Worm (Caenorhabditis elegans): ENCODE results near the gene nhr-61.

nhr-61 gene

DNA sequence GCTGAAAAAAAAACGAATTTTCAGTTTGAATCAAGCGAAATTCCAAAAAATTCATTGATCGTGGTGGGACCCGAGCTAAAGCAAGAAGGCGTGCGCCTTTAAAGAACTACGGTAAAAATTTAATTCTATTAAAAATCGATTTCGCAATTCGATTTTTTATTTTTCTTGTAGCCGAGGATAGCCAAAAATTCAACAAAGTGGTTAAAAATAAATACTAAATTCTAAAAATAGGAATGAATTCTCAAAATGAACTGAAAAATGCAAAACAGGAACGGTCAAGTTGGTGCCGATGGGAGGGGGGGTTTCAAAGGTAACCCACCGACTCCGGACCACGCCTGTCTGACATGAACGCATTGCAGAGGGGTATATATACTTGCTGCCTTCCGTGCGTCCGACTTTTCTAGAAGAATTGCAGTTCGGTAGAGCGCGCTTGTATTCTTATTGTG lies 17.2 kb downstream of the nhr-61 start:
- TF ChIP-seq T20F7.1 (GFP tag; optimal IDR thresholded peaks at IDR 0.05) (no peak), unc-130 (GFP tag; optimal IDR thresholded peaks at IDR 0.05) (no peak), fos-1 (tag; optimal IDR thresholded peaks at IDR 0.05) (no peak), dmd-6 (GFP tag; IDR thresholded peaks at IDR 0.05) (peak; percentile 61), lsy-2 (tag; optimal IDR thresholded peaks at IDR 0.05) (peak in 1 of 2 experiments; percentile 75), nhr-10 (tag; optimal IDR thresholded peaks at IDR 0.05) (no peak), Y105C5A.15 (GFP tag; IDR thresholded peaks at IDR 0.05) (no peak), php-3 (GFP tag; IDR thresholded peaks at IDR 0.05) (no peak; the same call in 1 of the 2 replicates), hlh-11 (tag; optimal IDR thresholded peaks at IDR 0.05) (peak; percentile 47), pha-4 (GFP tag; IDR thresholded peaks at IDR 0.05) (peak; percentile 40; the same call in 1 of the 2 replicates), pha-4 (tag; optimal IDR thresholded peaks at IDR 0.05) (no peak), zag-1 (tag; optimal IDR thresholded peaks at IDR 0.05) (no peak), nhr-77 (tag; optimal IDR thresholded peaks at IDR 0.05) (peak; percentile 54), vab-7 (GFP tag; IDR thresholded peaks at IDR 0.05) (peak; percentile 53; the same call in 1 of the 2 replicates), ama-1 (optimal IDR thresholded peaks at IDR 0.05) (no peak), dmd-9 (GFP tag; IDR thresholded peaks at IDR 0.05) (no peak), pqm-1 (tag; optimal IDR thresholded peaks at IDR 0.05) (no peak), F49E8.2 (tag; optimal IDR thresholded peaks at IDR 0.05; ENCODE audit: borderline replicate concordance) (no peak), ceh-20 (GFP tag; IDR thresholded peaks at IDR 0.05) (peak; percentile 73), ceh-32 (tag; optimal IDR thresholded peaks at IDR 0.05; ENCODE audit: poor library complexity) (no peak), nhr-25 (tag; optimal IDR thresholded peaks at IDR 0.05; ENCODE audit: borderline replicate concordance, insufficient read depth) (no peak), R02D3.7 (tag; optimal IDR thresholded peaks at IDR 0.05) (no peak), dpl-1 (GFP tag; optimal IDR thresholded peaks at IDR 0.05) (peak; percentile 68), mes-2 (tag; optimal IDR thresholded peaks at IDR 0.05; ENCODE audit: poor library complexity, severe bottlenecking) (peak; percentile 83), ceh-82 (tag; optimal IDR thresholded peaks at IDR 0.05) (no peak), zfp-2 (tag; optimal IDR thresholded peaks at IDR 0.05) (no peak), lin-15B (tag; optimal IDR thresholded peaks at IDR 0.05) (no peak), tra-1 (GFP tag; IDR thresholded peaks at IDR 0.05) (no peak), attf-4 (tag; optimal IDR thresholded peaks at IDR 0.05) (no peak), daf-8 (GFP tag; IDR thresholded peaks at IDR 0.05) (no peak), daf-16 (GFP tag; optimal IDR thresholded peaks at IDR 0.05) (peak in 1 of 2 experiments; percentile 33), daf-16 (tag; optimal IDR thresholded peaks at IDR 0.05) (peak; percentile 28), lin-38 (GFP tag; IDR thresholded peaks at IDR 0.05) (peak; percentile 85), madf-5 (GFP tag; IDR thresholded peaks at IDR 0.05) (no peak), hlh-30 (tag; optimal IDR thresholded peaks at IDR 0.05; ENCODE audit: insufficient read depth) (peak; percentile 50), dmd-8 (GFP tag; IDR thresholded peaks at IDR 0.05) (peak; percentile 59; the same call in 1 of the 2 replicates), aly-2 (tag; optimal IDR thresholded peaks at IDR 0.05) (no peak), nhr-6 (tag; optimal IDR thresholded peaks at IDR 0.05) (no peak), skn-1 (tag; optimal IDR thresholded peaks at IDR 0.05) (no peak), D1046.2 (GFP tag; IDR thresholded peaks at IDR 0.05) (no peak), F10B5.3 (tag; optimal IDR thresholded peaks at IDR 0.05) (peak; percentile 21), zfp-3 (GFP tag; conservative IDR thresholded peaks at IDR 0.05) (peak; percentile 65; the same call in 1 of the 2 replicates), egl-43 (GFP tag; IDR thresholded peaks at IDR 0.05) (peak; percentile 68), mep-1 (tag; optimal IDR thresholded peaks at IDR 0.05) (peak; percentile 52), ZK337.2 (GFP tag; IDR thresholded peaks at IDR 0.05) (0 out of 2 replicates have a peak, but pooled peaks have one; percentile 27), snpc-1.2 (GFP tag; IDR thresholded peaks at IDR 0.05) (no peak), ZK546.5 (tag; optimal IDR thresholded peaks at IDR 0.05) (no peak), Y48G9A.11 (GFP tag; IDR thresholded peaks at IDR 0.05) (peak; percentile 53; the same call in 1 of the 2 replicates), mdt-29 (GFP tag; IDR thresholded peaks at IDR 0.05) (peak; percentile 50; the same call in 1 of the 2 replicates), daf-12 (tag; optimal IDR thresholded peaks at IDR 0.05) (no peak), tag-97 (GFP tag; IDR thresholded peaks at IDR 0.05) (no peak)

Data from whole organism, L4 larva.